Fruit fly (Drosophila melanogaster) whole organism, adult: ENCODE measurements around the gene yellow-b.

Experiments used
- CG14711 ChIP-seq: fragments of 200-800 bp; sonication (Bioruptor generic); optimal IDR thresholded peaks from 2 replicates; lab custom pipeline; 2018; ENCODE audit warnings: missing biosample characterization, mild to moderate bottlenecking, missing genetic modification characterization, moderate library complexity
- Crg-1 ChIP-seq: fragments of 200-800 bp; sonication (Bioruptor generic); optimal IDR thresholded peaks from 2 replicates; lab custom pipeline; 2016; ENCODE audit warnings: missing biosample characterization, missing genetic modification characterization
- Mnt ChIP-seq: fragments of 200-800 bp; sonication (Bioruptor generic); optimal IDR thresholded peaks from 2 replicates; lab custom pipeline; 2016; ENCODE audit warnings: missing biosample characterization, mild to moderate bottlenecking, missing genetic modification characterization
- bab1 ChIP-seq: fragments of 200-800 bp; sonication (Bioruptor generic); optimal IDR thresholded peaks from 3 replicates; lab custom pipeline; 2019; ENCODE audit warnings: missing biosample characterization, mild to moderate bottlenecking, missing genetic modification characterization, moderate library complexity
- cic ChIP-seq: fragments of 200-800 bp; sonication (Bioruptor generic); optimal IDR thresholded peaks from 2 replicates; lab custom pipeline; 2017; ENCODE audit warnings: missing biosample characterization, mild to moderate bottlenecking, missing genetic modification characterization, moderate library complexity
- kay ChIP-seq: fragments of 200-800 bp; sonication (Bioruptor generic); peaks from one replicate; lab custom pipeline; 2016; ENCODE audit warnings: missing biosample characterization, missing genetic modification characterization, borderline replicate concordance
- ovo ChIP-seq: fragments of 200-800 bp; sonication (Bioruptor generic); optimal IDR thresholded peaks from 2 replicates; lab custom pipeline; 2016; ENCODE audit warnings: missing biosample characterization, missing genetic modification characterization
- toe ChIP-seq: fragments of 200-800 bp; sonication (Bioruptor generic); optimal IDR thresholded peaks from 2 replicates; lab custom pipeline; 2016; ENCODE audit warnings: missing biosample characterization, missing genetic modification characterization

DNA sequence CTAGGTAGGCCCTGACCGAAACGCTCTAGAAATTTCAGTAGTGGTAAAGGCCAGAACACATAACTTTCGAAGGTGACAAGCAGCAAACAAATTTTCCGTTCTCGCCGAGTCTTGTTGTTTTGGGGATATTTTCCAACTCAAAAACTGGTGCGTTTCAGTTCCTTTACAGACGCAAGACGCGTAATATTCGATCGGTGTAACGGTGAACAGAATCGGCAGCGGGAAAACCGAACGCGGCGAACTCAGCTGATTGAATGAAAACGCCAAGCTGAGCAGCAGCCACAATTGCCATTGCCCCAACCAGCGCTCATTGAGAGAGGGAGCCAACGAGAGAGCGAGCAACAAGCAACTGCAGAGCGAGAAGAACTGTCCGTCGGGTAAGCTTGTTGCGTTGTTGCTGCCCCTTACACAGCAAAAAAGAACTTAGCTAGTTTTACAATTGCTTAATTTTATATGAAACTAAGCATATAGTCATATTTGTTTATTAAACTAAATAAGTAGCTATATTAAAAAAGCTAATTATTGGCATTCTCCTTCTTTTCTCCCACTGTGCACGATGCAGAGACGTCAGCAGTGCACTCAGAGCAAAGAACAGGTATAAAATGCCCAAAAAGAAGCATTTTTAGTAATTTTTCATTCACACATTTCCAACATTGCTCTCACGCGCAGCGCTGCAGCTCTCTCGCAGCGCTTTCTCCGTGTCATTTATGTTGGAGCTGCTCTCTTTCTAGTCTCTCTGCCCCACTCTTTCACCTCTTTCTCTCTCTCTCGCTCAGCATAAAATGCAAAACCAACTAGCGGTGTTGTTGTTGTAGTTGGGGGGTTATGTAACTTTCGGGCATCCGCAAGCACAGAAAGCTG is 38.1 kb upstream of the yellow-b start, which contains the start of the genes Cyt-c-d and CG31808:
- TF ChIP-seq ovo (GFP tag; lab: Kevin White, UChicago) (no peak), bab1 (GFP tag; lab: Kevin White, UChicago) (peak; percentile 88), cic (peak; percentile 68), kay (no peak), Crg-1 (GFP tag; lab: Kevin White, UChicago) (peak; percentile 49), toe (GFP tag; lab: Kevin White, UChicago) (peak; percentile 72), Mnt (GFP tag; lab: Kevin White, UChicago) (peak; percentile 43), CG14711 (tag; lab: Kevin White, UChicago) (peak; percentile 85)
